Fruit fly (Drosophila melanogaster): Measurements from ENCODE around the gene kar.

Gene kar

DNA sequence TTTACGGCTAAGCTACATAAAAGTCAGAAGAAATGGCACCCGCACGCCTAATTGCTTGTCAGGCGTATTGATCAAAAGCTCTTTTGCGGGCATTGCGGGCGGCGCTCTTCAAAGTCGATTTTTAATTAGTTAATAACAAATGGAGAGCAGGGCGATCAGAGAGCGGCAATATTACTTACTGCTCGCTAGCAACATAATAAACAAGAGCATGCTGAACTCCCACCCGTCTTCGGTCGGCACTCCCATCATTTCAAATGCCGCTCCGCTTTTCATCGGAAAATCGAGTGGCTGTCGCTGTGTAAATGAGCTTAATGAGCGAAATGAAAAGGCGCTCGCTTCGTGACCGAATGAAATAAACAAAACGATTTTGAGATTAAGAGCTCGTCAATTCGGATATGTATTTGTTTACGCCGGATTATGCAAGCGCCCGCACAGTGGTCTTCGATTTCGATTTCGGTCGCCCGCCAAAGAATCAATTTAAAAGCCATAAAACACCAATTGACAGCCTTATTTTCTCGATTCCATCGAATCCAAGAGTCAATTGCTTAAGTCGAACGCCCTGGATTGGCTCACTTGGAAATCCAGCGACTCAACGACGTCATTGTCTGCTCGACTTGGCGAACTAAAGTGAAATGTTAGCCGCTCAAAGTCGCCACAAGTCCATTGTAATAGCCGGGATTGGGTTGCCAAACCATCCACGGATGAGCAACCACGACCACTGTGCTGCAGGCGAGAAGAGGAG is 35.5 kb downstream of the kar start (continued):
- TF ChIP-seq fd3F (GFP tag; optimal IDR thresholded peaks at IDR 0.05) (peak; percentile 76), vvl (GFP tag; IDR thresholded peaks at IDR 0.05) (peak; percentile 77), NK7.1 (GFP tag; optimal IDR thresholded peaks at IDR 0.05) (peak; percentile 47), CG5245 (GFP tag; optimal IDR thresholded peaks at IDR 0.05) (peak; percentile 58), fu2 (GFP tag; optimal IDR thresholded peaks at IDR 0.05) (peak; percentile 75), tx (GFP tag; optimal IDR thresholded peaks at IDR 0.05) (peak; percentile 72), gfzf (GFP tag; optimal IDR thresholded peaks at IDR 0.05) (no peak), Asciz (GFP tag; optimal IDR thresholded peaks at IDR 0.05) (peak; percentile 84), ranshi (GFP tag; IDR thresholded peaks at IDR 0.05) (peak; percentile 76), CG10431 (GFP tag; optimal IDR thresholded peaks at IDR 0.05) (no peak), Side (GFP tag; optimal IDR thresholded peaks at IDR 0.05) (peak; percentile 68), BtbVII (GFP tag; optimal IDR thresholded peaks at IDR 0.05) (peak; percentile 62), CG1529 (GFP tag; optimal IDR thresholded peaks at IDR 0.05) (peak; percentile 83), HmgD (GFP tag; optimal IDR thresholded peaks at IDR 0.05) (no peak), CG8281 (tag; optimal IDR thresholded peaks at IDR 0.05) (peak; percentile 67), mld (GFP tag; IDR thresholded peaks at IDR 0.05; ENCODE audit: partially characterized antibody) (no peak), E2f2 (GFP tag; IDR thresholded peaks at IDR 0.05) (peak; percentile 57), Elba2 (GFP tag; optimal IDR thresholded peaks at IDR 0.05) (no peak), Deaf1 (tag; optimal IDR thresholded peaks at IDR 0.05) (peak; percentile 47), CG7963 (GFP tag; IDR thresholded peaks at IDR 0.05; ENCODE audit: partially characterized antibody) (no peak), CG7987 (GFP tag; optimal IDR thresholded peaks at IDR 0.05) (no peak), dati (GFP tag; IDR thresholded peaks at IDR 0.05) (peak; percentile 55; the same call in 1 of the 2 replicates), Sry-δ (GFP tag; optimal IDR thresholded peaks at IDR 0.05) (peak; percentile 20), CG1024 (GFP tag; IDR thresholded peaks at IDR 0.05) (peak; percentile 45; the same call in 1 of the 2 replicates), CG8089 (GFP tag; optimal IDR thresholded peaks at IDR 0.05) (peak; percentile 69), kni (GFP tag; optimal IDR thresholded peaks at IDR 0.05) (peak; percentile 11), CG2199 (GFP tag; IDR thresholded peaks at IDR 0.05) (no peak), jumu (GFP tag; optimal IDR thresholded peaks at IDR 0.05) (peak; percentile 80), CG15696 (tag; optimal IDR thresholded peaks at IDR 0.05) (peak; percentile 30), inv (GFP tag; IDR thresholded peaks at IDR 0.05; ENCODE audit: partially characterized antibody) (no peak), Dip2 (GFP tag; IDR thresholded peaks at IDR 0.05) (peak; percentile 57), CG12942 (GFP tag; optimal IDR thresholded peaks at IDR 0.05) (peak; percentile 83), CG18476 (GFP tag; optimal IDR thresholded peaks at IDR 0.05) (peak; percentile 32), cad (GFP tag; optimal IDR thresholded peaks at IDR 0.05) (no peak), ERR (GFP tag; optimal IDR thresholded peaks at IDR 0.05) (peak; percentile 66), Lim3 (GFP tag; IDR thresholded peaks at IDR 0.05) (peak; percentile 67), tna (GFP tag; IDR thresholded peaks at IDR 0.05; ENCODE audit: partially characterized antibody) (no peak), NFAT (GFP tag; IDR thresholded peaks at IDR 0.05) (peak; percentile 52; the same call in 1 of the 2 replicates), cas (GFP tag; IDR thresholded peaks at IDR 0.05) (no peak), CG30403 (GFP tag; optimal IDR thresholded peaks at IDR 0.05) (peak; percentile 84), CG11398 (GFP tag; optimal IDR thresholded peaks at IDR 0.05) (peak; percentile 71), Bdp1 (GFP tag; optimal IDR thresholded peaks at IDR 0.05) (peak; percentile 66), tap (tag; optimal IDR thresholded peaks at IDR 0.05) (peak; percentile 77), zfh2 (GFP tag; optimal IDR thresholded peaks at IDR 0.05) (peak; percentile 69), slou (GFP tag; optimal IDR thresholded peaks at IDR 0.05) (peak; percentile 17), cg (GFP tag; optimal IDR thresholded peaks at IDR 0.05) (no peak), CG7556 (GFP tag; optimal IDR thresholded peaks at IDR 0.05) (peak; percentile 85), ash1 (GFP tag; optimal IDR thresholded peaks at IDR 0.05) (no peak), pnt (GFP tag; optimal IDR thresholded peaks at IDR 0.05) (peak; percentile 78), lmd (GFP tag; IDR thresholded peaks at IDR 0.05) (peak; percentile 92)
